Worm (Caenorhabditis elegans) whole organism, early embryonic: ENCODE data around the gene C46G7.1.

Experiments used
- B0310.2 ChIP-seq: sonication (generic microtip); optimal IDR thresholded peaks from 2 replicates; lab custom pipeline; 2016; ENCODE audit warnings: mild to moderate bottlenecking, missing genetic modification characterization, missing compliant biosample characterization
- F13C5.2 ChIP-seq: sonication (generic microtip); optimal IDR thresholded peaks from 2 replicates; lab custom pipeline; 2017; ENCODE audit warnings: mild to moderate bottlenecking, missing genetic modification characterization, inconsistent platforms, missing compliant biosample characterization
- ama-1 ChIP-seq: fragments of 150-350 bp; optimal IDR thresholded peaks from 2 replicates; lab custom pipeline; 2014
- ceh-13 ChIP-seq: fragments of 200-800 bp; sonication (Bioruptor generic); optimal IDR thresholded peaks from 2 replicates; lab custom pipeline; 2018; ENCODE audit warnings: mild to moderate bottlenecking, missing genetic modification characterization, missing compliant biosample characterization
- ceh-36 ChIP-seq: sonication (generic microtip); optimal IDR thresholded peaks from 2 replicates; lab custom pipeline; 2016; ENCODE audit warnings: missing genetic modification characterization, inconsistent platforms, missing compliant biosample characterization
- ets-7 ChIP-seq: sonication (generic microtip); optimal IDR thresholded peaks from 2 replicates; lab custom pipeline; 2016; ENCODE audit warnings: missing genotype, missing genetic modification characterization, missing compliant biosample characterization
- pes-1 ChIP-seq: fragments of 200-800 bp; sonication (Bioruptor generic); IDR thresholded peaks from 2 replicates; pipeline ENCODE4 v1.3.6; 2022; ENCODE audit warnings: missing genetic modification reagents, missing genetic modification characterization, missing compliant biosample characterization
- scrt-1 ChIP-seq: fragments of 200-800 bp; sonication (Bioruptor generic); IDR thresholded peaks from 2 replicates; pipeline ENCODE4 v1.3.6; 2022; ENCODE audit warnings: missing genetic modification characterization, missing compliant biosample characterization
- tbx-37 ChIP-seq: fragments of 200-800 bp; sonication (Bioruptor generic); conservative IDR thresholded peaks from 2 replicates; pipeline ENCODE4 v1.3.6; 2022; ENCODE audit warnings: missing genetic modification reagents, missing genetic modification characterization, missing compliant biosample characterization

DNA sequence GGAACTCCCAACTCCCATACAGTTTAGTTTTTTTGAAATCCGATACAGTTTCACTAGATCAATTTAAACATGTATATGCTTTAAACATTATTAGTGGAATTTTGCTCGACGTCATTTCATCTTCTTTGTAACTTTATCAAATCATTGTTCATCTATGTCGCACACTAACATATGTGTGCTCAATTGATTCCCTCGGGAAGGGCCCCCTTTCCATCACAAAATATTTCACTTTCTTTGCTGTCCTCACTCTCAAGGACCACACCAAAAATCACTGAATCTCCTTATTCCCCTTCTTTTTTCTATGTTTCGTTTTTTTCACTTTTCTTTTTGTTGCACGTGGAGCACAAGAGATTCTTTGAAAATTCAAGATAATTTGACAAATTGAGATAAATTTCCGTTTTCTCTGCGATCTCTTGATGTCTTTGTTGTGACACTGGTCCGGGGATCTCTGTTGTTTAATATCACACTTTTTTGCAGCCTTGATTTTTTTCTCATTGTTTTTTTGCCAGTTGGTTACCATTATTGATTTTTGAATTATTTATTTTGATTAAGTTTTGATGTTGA, 29.4 kb downstream of the C46G7.1 start:
- TF ChIP-seq B0310.2 (tag; lab: Kevin White, UChicago) (no peak), tbx-37 (GFP tag; lab: Robert Waterston, UW) (no peak), ama-1 (lab: Kevin White, UChicago) (no peak), pes-1 (GFP tag; lab: Robert Waterston, UW) (no peak), scrt-1 (GFP tag; lab: Robert Waterston, UW) (no peak), F13C5.2 (tag; lab: Kevin White, UChicago) (no peak), ets-7 (tag; lab: Kevin White, UChicago) (no peak), ceh-13 (GFP tag; lab: Kevin White, UChicago) (no peak), ceh-36 (tag; lab: Kevin White, UChicago) (no peak)
